Fruit fly (Drosophila melanogaster): ENCODE data around the gene Amnionless.
A peak's percentile ranks its signal among the peaks of the same experiment; 100 is the strongest.

The Amnionless gene

dm6 chr2L:267441-268089 lies 21.4 kb downstream of the Amnionless start, which contains the start of gene CG17075 (continued):
- peak; percentile 87 for TF ChIP-seq CG31224 (GFP tag; IDR thresholded peaks at IDR 0.05)
- peak; percentile 88 for TF ChIP-seq CG7357 (GFP tag; IDR thresholded peaks at IDR 0.05)
- TF ChIP-seq CG9215 (GFP tag; IDR thresholded peaks at IDR 0.05) = peak; percentile 91
- peak; percentile 20; the same call in 1 of the 2 replicates for TF ChIP-seq CG13287 (GFP tag; IDR thresholded peaks at IDR 0.05; ENCODE audit: partially characterized antibody)
- peak; percentile 95 for TF ChIP-seq H2.0 (GFP tag; IDR thresholded peaks at IDR 0.05)
- no peak; the same call in 1 of the 2 replicates for TF ChIP-seq dan (GFP tag; IDR thresholded peaks at IDR 0.05)
- TF ChIP-seq chif (GFP tag; optimal IDR thresholded peaks at IDR 0.05) = peak; percentile 67 to 82
- TF ChIP-seq Gug (GFP tag; IDR thresholded peaks at IDR 0.05) = peak; percentile 91
- peak; percentile 77 for TF ChIP-seq fd64A (GFP tag; optimal IDR thresholded peaks at IDR 0.05)
- TF ChIP-seq CG32532 (GFP tag; IDR thresholded peaks at IDR 0.05) = peak; percentile 93
- peak; percentile 92 for TF ChIP-seq CG1233 (GFP tag; optimal IDR thresholded peaks at IDR 0.05)
- TF ChIP-seq Myb (GFP tag; optimal IDR thresholded peaks at IDR 0.05) = peak; percentile 50
- peak; percentile 90 for TF ChIP-seq Ravus (GFP tag; IDR thresholded peaks at IDR 0.05)
- TF ChIP-seq Kr (GFP tag; optimal IDR thresholded peaks at IDR 0.05) = no peak
- peak; percentile 97 for TF ChIP-seq gem (tag; optimal IDR thresholded peaks at IDR 0.05)
- TF ChIP-seq CG14441 (GFP tag; IDR thresholded peaks at IDR 0.05) = peak; percentile 95
- peak; percentile 78 for TF ChIP-seq CG10321 (GFP tag; IDR thresholded peaks at IDR 0.05)
- peak; percentile 33 for TF ChIP-seq her (GFP tag; optimal IDR thresholded peaks at IDR 0.05)
- TF ChIP-seq Dp (GFP tag; optimal IDR thresholded peaks at IDR 0.05) = peak; percentile 13
- peak; percentile 95 for TF ChIP-seq NfI (GFP tag; optimal IDR thresholded peaks at IDR 0.05)
- TF ChIP-seq CG13424 (tag; optimal IDR thresholded peaks at IDR 0.05) = peak; percentile 95
- peak; percentile 75 for TF ChIP-seq jumu (GFP tag; optimal IDR thresholded peaks at IDR 0.05)
- peak; percentile 92 for TF ChIP-seq sisA (GFP tag; IDR thresholded peaks at IDR 0.05)
- TF ChIP-seq Stat92E (GFP tag; optimal IDR thresholded peaks at IDR 0.05) = peak in 1 of 3 experiments; percentile 16
- peak; percentile 96 for TF ChIP-seq sens (GFP tag)
- peak; percentile 82 for TF ChIP-seq Doc2 (GFP tag; IDR thresholded peaks at IDR 0.05)
- peak; percentile 93 for TF ChIP-seq zfh1 (GFP tag; IDR thresholded peaks at IDR 0.05)
- TF ChIP-seq CkIIα-i1 (GFP tag; IDR thresholded peaks at IDR 0.05) = peak; percentile 71; the same call in 1 of the 2 replicates
- peak; percentile 90 for TF ChIP-seq CrebB (tag; optimal IDR thresholded peaks at IDR 0.05)
- no peak for TF ChIP-seq h (optimal IDR thresholded peaks at IDR 0.05)
- TF ChIP-seq CG8478 (optimal IDR thresholded peaks at IDR 0.05) = no peak
- peak; percentile 59 for TF ChIP-seq CG17802 (tag; optimal IDR thresholded peaks at IDR 0.05)
- peak; percentile 73 for TF ChIP-seq CG6654 (GFP tag; optimal IDR thresholded peaks at IDR 0.05)
- TF ChIP-seq CG6683 (GFP tag; optimal IDR thresholded peaks at IDR 0.05) = peak; percentile 95
- peak; percentile 88 for TF ChIP-seq sug (tag; optimal IDR thresholded peaks at IDR 0.05)
- peak; percentile 29 for TF ChIP-seq CG9797 (GFP tag; optimal IDR thresholded peaks at IDR 0.05)
- TF ChIP-seq CG9727 (GFP tag; optimal IDR thresholded peaks at IDR 0.05) = peak; percentile 94
- TF ChIP-seq Asciz (GFP tag; optimal IDR thresholded peaks at IDR 0.05) = peak; percentile 95
- TF ChIP-seq Pdp1 (GFP tag; optimal IDR thresholded peaks at IDR 0.05) = peak; percentile 85 to 88
- peak; percentile 97 for TF ChIP-seq Meics (GFP tag; optimal IDR thresholded peaks at IDR 0.05)
- no peak; the same call in 2 of the 3 replicates for TF ChIP-seq z (GFP tag; IDR thresholded peaks at IDR 0.05)
- TF ChIP-seq unpg (GFP tag; optimal IDR thresholded peaks at IDR 0.05) = peak; percentile 96
- TF ChIP-seq BEAF-32 (GFP tag; optimal IDR thresholded peaks at IDR 0.05) = no peak
- TF ChIP-seq HmgZ (tag; optimal IDR thresholded peaks at IDR 0.05) = peak; percentile 95
- TF ChIP-seq D (optimal IDR thresholded peaks at IDR 0.05) = no peak
- peak; percentile 84 for TF ChIP-seq D (GFP tag; optimal IDR thresholded peaks at IDR 0.05)
- peak; percentile 85 for TF ChIP-seq CG6254 (GFP tag; optimal IDR thresholded peaks at IDR 0.05)
- TF ChIP-seq Aef1 (GFP tag; IDR thresholded peaks at IDR 0.05) = peak; percentile 96
- no peak for TF ChIP-seq Opbp (GFP tag; IDR thresholded peaks at IDR 0.05; ENCODE audit: partially characterized antibody)
- peak; percentile 95 for TF ChIP-seq lilli (GFP tag; optimal IDR thresholded peaks at IDR 0.05)
